Fruit fly (Drosophila melanogaster) whole organism, pupa: ENCODE data around the gene CG42655.

Experiments used
- CG10348 ChIP-seq: fragments of 200-800 bp; sonication (Bioruptor generic); IDR thresholded peaks from 2 replicates; pipeline ENCODE4 v1.3.6; 2022; ENCODE audit warnings: missing biosample characterization, missing genetic modification characterization
- CG13204 ChIP-seq: fragments of 200-800 bp; sonication (Bioruptor generic); optimal IDR thresholded peaks from 2 replicates; lab custom pipeline; 2018; ENCODE audit warnings: missing biosample characterization, mild to moderate bottlenecking, missing genetic modification characterization, moderate library complexity
- CG15710 ChIP-seq: fragments of 200-800 bp; sonication (Bioruptor generic); optimal IDR thresholded peaks from 2 replicates; lab custom pipeline; 2018; ENCODE audit warnings: missing biosample characterization, mild to moderate bottlenecking, missing genetic modification characterization, moderate library complexity
- CG32121 ChIP-seq: fragments of 200-800 bp; sonication (Bioruptor generic); IDR thresholded peaks from 2 replicates; pipeline ENCODE4 v1.3.6; 2022; ENCODE audit warnings: missing biosample characterization, missing genetic modification characterization
- EcR ChIP-seq: fragments of 200-800 bp; sonication (Bioruptor generic); optimal IDR thresholded peaks from 3 replicates; lab custom pipeline; 2019; ENCODE audit warnings: missing biosample characterization, missing genetic modification characterization, mild to moderate bottlenecking, moderate library complexity, missing genetic modification reagents
- Ets98B ChIP-seq: fragments of 200-800 bp; sonication (Bioruptor generic); IDR thresholded peaks from 2 replicates; pipeline ENCODE4 v1.3.6; 2022; ENCODE audit warnings: missing biosample characterization, missing genetic modification characterization
- Pif1B ChIP-seq: fragments of 200-800 bp; sonication (Bioruptor generic); optimal IDR thresholded peaks from 3 replicates; lab custom pipeline; 2016; ENCODE audit warnings: missing biosample characterization, missing genetic modification characterization
- gl ChIP-seq: fragments of 200-800 bp; sonication (Bioruptor generic); optimal IDR thresholded peaks from 2 replicates; lab custom pipeline; 2018; ENCODE audit warnings: missing biosample characterization, mild to moderate bottlenecking, missing genetic modification characterization

dm6 chr3L:19952690-19953089 is 822 bp downstream of the CG42655 start, which contains the start of gene CG33710:
- TF ChIP-seq CG15710 (tag; lab: Kevin White, UChicago): no peak
- no peak for TF ChIP-seq Ets98B (GFP tag; lab: Robert Waterston, UW)
- TF ChIP-seq CG32121 (GFP tag; lab: Robert Waterston, UW): no peak
- TF ChIP-seq CG13204: no peak
- no peak for TF ChIP-seq EcR (GFP tag; lab: Kevin White, UChicago)
- TF ChIP-seq gl: no peak
- TF ChIP-seq Pif1B: no peak
- TF ChIP-seq CG10348 (GFP tag; lab: Robert Waterston, UW): no peak
